Fruit fly (Drosophila melanogaster): ENCODE results near the gene Dnaaf5.
A peak's percentile ranks its signal among the peaks of the same experiment; 100 is the strongest.

The Dnaaf5 gene

dm6 chr3R:14363172-14363571 lies 1.6 kb upstream of the Dnaaf5 start (continued):
- TF ChIP-seq Atf6 (GFP tag; IDR thresholded peaks at IDR 0.05): no peak
- TF ChIP-seq scrt (GFP tag; optimal IDR thresholded peaks at IDR 0.05): no peak
- TF ChIP-seq trh (GFP tag; optimal IDR thresholded peaks at IDR 0.05): no peak
- TF ChIP-seq Hey (tag; optimal IDR thresholded peaks at IDR 0.05): peak; percentile 18
- no peak for TF ChIP-seq toy (GFP tag; IDR thresholded peaks at IDR 0.05)
- no peak for TF ChIP-seq CG2889 (GFP tag; IDR thresholded peaks at IDR 0.05)
- TF ChIP-seq CG11504 (tag; optimal IDR thresholded peaks at IDR 0.05): peak; percentile 43
- no peak for TF ChIP-seq CG11247 (GFP tag; IDR thresholded peaks at IDR 0.05)
- TF ChIP-seq aop (GFP tag; IDR thresholded peaks at IDR 0.05): no peak
- no peak for TF ChIP-seq Sin3A (optimal IDR thresholded peaks at IDR 0.05)
- TF ChIP-seq amos (GFP tag; IDR thresholded peaks at IDR 0.05; ENCODE audit: partially characterized antibody): no peak
- no peak for TF ChIP-seq peb (GFP tag; IDR thresholded peaks at IDR 0.05)
- TF ChIP-seq ham (GFP tag; IDR thresholded peaks at IDR 0.05): no peak
- TF ChIP-seq inv (GFP tag; IDR thresholded peaks at IDR 0.05; ENCODE audit: partially characterized antibody): no peak
- TF ChIP-seq zfh1 (GFP tag; IDR thresholded peaks at IDR 0.05): 0 out of 3 replicates have a peak, but pooled peaks have one; percentile 6
- no peak for TF ChIP-seq Antp (GFP tag; optimal IDR thresholded peaks at IDR 0.05)
- TF ChIP-seq Stat92E (GFP tag; optimal IDR thresholded peaks at IDR 0.05): no peak
- TF ChIP-seq CG12769 (tag; optimal IDR thresholded peaks at IDR 0.05): peak; percentile 15
- TF ChIP-seq CG31441 (GFP tag; IDR thresholded peaks at IDR 0.05): no peak
- peak; percentile 43; the same call in 1 of the 2 replicates for TF ChIP-seq CG4360 (GFP tag; IDR thresholded peaks at IDR 0.05)
- peak; percentile 59 for TF ChIP-seq cg (GFP tag; optimal IDR thresholded peaks at IDR 0.05)
- no peak for TF ChIP-seq Fer1 (GFP tag; optimal IDR thresholded peaks at IDR 0.05)
- TF ChIP-seq exex (tag; optimal IDR thresholded peaks at IDR 0.05): no peak
- no peak for TF ChIP-seq shn (GFP tag; optimal IDR thresholded peaks at IDR 0.05)
- no peak for TF ChIP-seq CG6272 (GFP tag; IDR thresholded peaks at IDR 0.05)
- TF ChIP-seq D (optimal IDR thresholded peaks at IDR 0.05): peak; percentile 32
- TF ChIP-seq D (GFP tag; optimal IDR thresholded peaks at IDR 0.05): no peak
- TF ChIP-seq sob (GFP tag; IDR thresholded peaks at IDR 0.05): peak; percentile 9; the same call in 1 of the 2 replicates
- TF ChIP-seq Kr (GFP tag; optimal IDR thresholded peaks at IDR 0.05): peak; percentile 25
- no peak for TF ChIP-seq CG12155 (GFP tag; optimal IDR thresholded peaks at IDR 0.05)
- no peak for TF ChIP-seq NC2β (GFP tag; optimal IDR thresholded peaks at IDR 0.05)
- no peak for TF ChIP-seq CG32772 (GFP tag; IDR thresholded peaks at IDR 0.05)
- TF ChIP-seq Lim3 (GFP tag; IDR thresholded peaks at IDR 0.05): no peak
- no peak for TF ChIP-seq NK7.1 (GFP tag; optimal IDR thresholded peaks at IDR 0.05)
- no peak for TF ChIP-seq CG17612 (GFP tag; IDR thresholded peaks at IDR 0.05)
- TF ChIP-seq chinmo (GFP tag; IDR thresholded peaks at IDR 0.05; ENCODE audit: partially characterized antibody): 0 out of 4 replicates have a peak, but pooled peaks have one; percentile 42
- no peak for TF ChIP-seq pb (GFP tag; optimal IDR thresholded peaks at IDR 0.05)
- no peak for TF ChIP-seq CG1832 (GFP tag; optimal IDR thresholded peaks at IDR 0.05)
- TF ChIP-seq tna (GFP tag; IDR thresholded peaks at IDR 0.05; ENCODE audit: partially characterized antibody): no peak
- TF ChIP-seq Med (GFP tag): peak; percentile 71

- TF ChIP-seq NK7.1 (GFP tag; optimal IDR thresholded peaks at IDR 0.05) (peak; percentile 16), Ssrp (tag; optimal IDR thresholded peaks at IDR 0.05) (peak; percentile 21), toy (GFP tag; IDR thresholded peaks at IDR 0.05) (no peak), phol (tag; optimal IDR thresholded peaks at IDR 0.05) (peak; percentile 46), Hmx (GFP tag; optimal IDR thresholded peaks at IDR 0.05) (no peak), scrt (GFP tag; optimal IDR thresholded peaks at IDR 0.05) (peak; percentile 5), CG12236 (GFP tag; optimal IDR thresholded peaks at IDR 0.05) (no peak), CG7839 (tag; optimal IDR thresholded peaks at IDR 0.05) (peak; percentile 50), CG8924 (tag; optimal IDR thresholded peaks at IDR 0.05) (peak; percentile 35), cwo (GFP tag; optimal IDR thresholded peaks at IDR 0.05) (peak; percentile 21), stc (GFP tag; IDR thresholded peaks at IDR 0.05) (0 out of 2 replicates have a peak, but pooled peaks have one; percentile 8), kah (GFP tag; optimal IDR thresholded peaks at IDR 0.05) (no peak), CG8388 (GFP tag; optimal IDR thresholded peaks at IDR 0.05) (peak; percentile 27), Dek (tag; optimal IDR thresholded peaks at IDR 0.05) (no peak), HmgZ (tag; optimal IDR thresholded peaks at IDR 0.05) (peak; percentile 13), seq (GFP tag; IDR thresholded peaks at IDR 0.05) (0 out of 2 replicates have a peak, but pooled peaks have one; percentile 22)
Measured at dm6 chr3R:14357405-14357804, 4.2 kb downstream of the Dnaaf5 start.
